Worm (Caenorhabditis elegans): ENCODE measurements around the gene T25B9.4.

The T25B9.4 gene

ce11 chrIV:10714594-10714993, 42.9 kb downstream of the T25B9.4 start:
- TF ChIP-seq nhr-2 (tag; optimal IDR thresholded peaks at IDR 0.05): peak; percentile 29
- TF ChIP-seq pha-4 (tag; optimal IDR thresholded peaks at IDR 0.05): peak; percentile 7
- no peak for TF ChIP-seq cnd-1 (tag; optimal IDR thresholded peaks at IDR 0.05)
- no peak for TF ChIP-seq drap-1 (GFP tag; optimal IDR thresholded peaks at IDR 0.05)

ce11 chrIV:10711729-10712128, 45.8 kb downstream of the T25B9.4 start, which contains the start of gene glb-21:
Gene glb-21, minus strand, starts transcription at chrIV:10711794.
- TF ChIP-seq snpc-4 (tag; optimal IDR thresholded peaks at IDR 0.05) (no peak), mep-1 (tag; optimal IDR thresholded peaks at IDR 0.05) (no peak), nhr-237 (tag; optimal IDR thresholded peaks at IDR 0.05) (no peak), lsy-2 (tag; optimal IDR thresholded peaks at IDR 0.05) (no peak), ztf-11 (tag; optimal IDR thresholded peaks at IDR 0.05) (no peak), drap-1 (GFP tag; optimal IDR thresholded peaks at IDR 0.05) (no peak), unc-39 (tag; optimal IDR thresholded peaks at IDR 0.05) (no peak)

ce11 chrIV:10706090-10706489, 51.4 kb downstream of the T25B9.4 start, which contains the start of gene R102.6:
Gene R102.6, minus strand, starts transcription at chrIV:10706190.
- TF ChIP-seq elt-1 (tag; optimal IDR thresholded peaks at IDR 0.05; ENCODE audit: borderline replicate concordance, insufficient read depth) (no peak), ceh-43 (GFP tag; optimal IDR thresholded peaks at IDR 0.05) (no peak), tbx-8 (GFP tag; optimal IDR thresholded peaks at IDR 0.05) (no peak), elt-3 (tag; optimal IDR thresholded peaks at IDR 0.05) (no peak), pha-4 (tag; optimal IDR thresholded peaks at IDR 0.05) (no peak), nhr-76 (tag; optimal IDR thresholded peaks at IDR 0.05) (no peak), ham-2 (GFP tag; optimal IDR thresholded peaks at IDR 0.05) (no peak), bed-3 (GFP tag; optimal IDR thresholded peaks at IDR 0.05) (no peak), ceh-39 (tag; optimal IDR thresholded peaks at IDR 0.05) (no peak), flh-1 (GFP tag; optimal IDR thresholded peaks at IDR 0.05) (no peak), nhr-28 (tag; optimal IDR thresholded peaks at IDR 0.05) (no peak), sem-2 (GFP tag; optimal IDR thresholded peaks at IDR 0.05) (no peak), nhr-2 (tag; optimal IDR thresholded peaks at IDR 0.05) (no peak), unc-62 (GFP tag; optimal IDR thresholded peaks at IDR 0.05) (no peak), unc-39 (tag; optimal IDR thresholded peaks at IDR 0.05) (no peak), mab-5 (tag; optimal IDR thresholded peaks at IDR 0.05) (no peak)

Measured in whole organism, mixed stage, embryonic.